Worm (Caenorhabditis elegans): ENCODE results near the gene ZK1086.2.

- TF ChIP-seq nhr-76 (tag; optimal IDR thresholded peaks at IDR 0.05): no peak
- TF ChIP-seq ceh-8 (GFP tag; optimal IDR thresholded peaks at IDR 0.05): no peak
- TF ChIP-seq pag-3 (tag; optimal IDR thresholded peaks at IDR 0.05; ENCODE audit: borderline replicate concordance, insufficient read depth): no peak
- TF ChIP-seq lin-39 (tag; optimal IDR thresholded peaks at IDR 0.05): no peak
- no peak for TF ChIP-seq lin-13 (GFP tag; optimal IDR thresholded peaks at IDR 0.05)
- no peak for TF ChIP-seq unc-62 (GFP tag; optimal IDR thresholded peaks at IDR 0.05)
Observed at ce11 chrX:13785268-13785667, 8.2 kb downstream of the ZK1086.2 start, which contains the start of gene F55F3.4.

Measured in whole organism, L1 larva.